Worm (Caenorhabditis elegans): Measurements from ENCODE around the gene npax-1.

npax-1 gene

DNA sequence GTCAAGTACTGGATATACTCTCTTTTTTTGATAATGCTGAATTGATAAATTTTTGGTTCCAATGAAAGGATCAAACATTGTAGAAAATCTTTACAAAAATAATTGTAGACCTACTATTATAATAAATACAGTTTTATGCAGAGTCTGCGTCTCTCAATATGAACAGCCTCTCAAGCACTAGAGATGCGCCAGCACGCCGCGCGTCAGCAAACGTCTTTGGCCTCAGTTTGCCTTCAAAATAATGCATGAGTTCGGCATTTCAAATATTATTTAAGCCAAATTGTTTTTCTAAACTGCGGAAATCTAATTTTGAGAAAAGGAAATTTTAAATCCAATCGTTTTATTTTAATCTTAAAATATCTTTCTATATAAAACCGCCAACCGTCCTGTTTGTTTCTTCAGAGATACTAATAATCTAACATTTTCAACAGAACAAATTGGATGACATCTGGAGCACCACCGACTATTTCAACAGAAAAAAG is 29.4 kb downstream of the npax-1 start, which contains the start of gene cul-4:
Gene cul-4, plus strand, starts transcription at position 432 of the 482 bp plus-strand sequence.
- TF ChIP-seq spr-1 (tag; optimal IDR thresholded peaks at IDR 0.05) (peak; percentile 59), arid-1 (GFP tag; conservative IDR thresholded peaks at IDR 0.05) (no peak), saeg-2 (GFP tag; IDR thresholded peaks at IDR 0.05) (no peak), sdz-12 (GFP tag; optimal IDR thresholded peaks at IDR 0.05) (no peak), duxl-1 (tag; optimal IDR thresholded peaks at IDR 0.05; ENCODE audit: poor library complexity) (peak; percentile 87), hlh-30 (tag; optimal IDR thresholded peaks at IDR 0.05; ENCODE audit: insufficient read depth) (no peak), mes-2 (tag; optimal IDR thresholded peaks at IDR 0.05; ENCODE audit: poor library complexity, severe bottlenecking) (peak; percentile 92), Y48G9A.11 (GFP tag; IDR thresholded peaks at IDR 0.05) (peak; percentile 82), lin-13 (GFP tag; optimal IDR thresholded peaks at IDR 0.05) (peak; percentile 25), nhr-41 (GFP tag; IDR thresholded peaks at IDR 0.05) (no peak), daf-19 (GFP tag; conservative IDR thresholded peaks at IDR 0.05) (no peak), lin-38 (GFP tag; IDR thresholded peaks at IDR 0.05) (peak; percentile 84), lin-15B (tag; optimal IDR thresholded peaks at IDR 0.05) (peak; percentile 13), gei-8 (GFP tag; optimal IDR thresholded peaks at IDR 0.05) (no peak), daf-12 (tag; optimal IDR thresholded peaks at IDR 0.05) (no peak), skn-1 (tag; optimal IDR thresholded peaks at IDR 0.05) (no peak), spr-3 (GFP tag; optimal IDR thresholded peaks at IDR 0.05) (no peak), nhr-6 (tag; optimal IDR thresholded peaks at IDR 0.05) (peak; percentile 30), daf-16 (GFP tag; optimal IDR thresholded peaks at IDR 0.05) (peak in 1 of 2 experiments; percentile 5), daf-16 (tag; optimal IDR thresholded peaks at IDR 0.05) (no peak), php-3 (GFP tag; IDR thresholded peaks at IDR 0.05) (peak; percentile 23; the same call in 1 of the 2 replicates), nhr-48 (tag; optimal IDR thresholded peaks at IDR 0.05) (no peak), dpl-1 (GFP tag; optimal IDR thresholded peaks at IDR 0.05) (peak; percentile 78), aha-1 (tag) (peak; percentile 96), F49E8.2 (tag; optimal IDR thresholded peaks at IDR 0.05; ENCODE audit: borderline replicate concordance) (peak; percentile 90), F10B5.3 (tag; optimal IDR thresholded peaks at IDR 0.05) (peak; percentile 40), snpc-1.2 (GFP tag; IDR thresholded peaks at IDR 0.05) (0 out of 2 replicates have a peak, but pooled peaks have one; percentile 64), unc-130 (GFP tag; optimal IDR thresholded peaks at IDR 0.05) (peak; percentile 71), nhr-76 (tag; optimal IDR thresholded peaks at IDR 0.05) (no peak), nhr-102 (tag; optimal IDR thresholded peaks at IDR 0.05) (no peak), hmg-1.1 (GFP tag; IDR thresholded peaks at IDR 0.05) (peak; percentile 48), lin-1 (GFP tag; IDR thresholded peaks at IDR 0.05) (no peak), jun-1 (tag; optimal IDR thresholded peaks at IDR 0.05) (peak; percentile 27), zip-11 (GFP tag; IDR thresholded peaks at IDR 0.05) (no peak), T20F7.1 (GFP tag; optimal IDR thresholded peaks at IDR 0.05) (peak; percentile 49), mdt-29 (GFP tag; IDR thresholded peaks at IDR 0.05) (no peak), madf-5 (GFP tag; IDR thresholded peaks at IDR 0.05) (no peak), hlh-11 (tag; optimal IDR thresholded peaks at IDR 0.05) (peak; percentile 75), Y105C5A.15 (GFP tag; IDR thresholded peaks at IDR 0.05) (no peak), T26A8.4 (GFP tag; IDR thresholded peaks at IDR 0.05) (0 out of 2 replicates have a peak, but pooled peaks have one; percentile 50)

DNA sequence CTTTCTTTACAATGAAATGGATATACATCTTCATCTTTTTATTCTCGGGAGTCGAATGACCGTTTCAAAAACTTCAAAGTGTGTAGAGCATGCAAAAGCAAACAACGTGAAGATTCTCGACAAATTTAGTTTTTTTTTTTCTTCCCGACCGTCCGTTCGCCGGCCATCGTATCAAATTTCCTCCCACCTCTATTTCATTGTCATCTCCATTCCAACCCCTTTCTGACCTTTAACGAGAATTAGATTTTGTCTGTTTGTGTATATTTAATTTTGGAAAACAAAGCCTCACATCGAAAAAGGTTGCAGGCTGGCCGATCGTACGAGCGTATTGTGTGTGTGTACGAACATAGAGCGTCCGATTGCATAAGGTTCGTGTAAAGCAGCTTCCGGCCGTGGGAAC is 32.1 kb downstream of the npax-1 start, which contains the start of gene C30G12.1:
Gene C30G12.1, plus strand, starts transcription at position 301 of the 400 bp plus-strand sequence.
- TF ChIP-seq nhr-6 (tag; optimal IDR thresholded peaks at IDR 0.05): no peak
- TF ChIP-seq saeg-2 (GFP tag; IDR thresholded peaks at IDR 0.05): no peak
- TF ChIP-seq zfp-3 (GFP tag; conservative IDR thresholded peaks at IDR 0.05): no peak
- no peak for TF ChIP-seq ceh-82 (tag; optimal IDR thresholded peaks at IDR 0.05)
- TF ChIP-seq dpl-1 (GFP tag; optimal IDR thresholded peaks at IDR 0.05): no peak
- TF ChIP-seq F26F4.8 (GFP tag; conservative IDR thresholded peaks at IDR 0.05): no peak
- no peak for TF ChIP-seq nhr-48 (tag; optimal IDR thresholded peaks at IDR 0.05)
- TF ChIP-seq duxl-1 (tag; optimal IDR thresholded peaks at IDR 0.05; ENCODE audit: poor library complexity): no peak
- no peak for TF ChIP-seq spr-3 (GFP tag; optimal IDR thresholded peaks at IDR 0.05)
- no peak for TF ChIP-seq attf-4 (tag; optimal IDR thresholded peaks at IDR 0.05)

All from whole organism, L4 larva.